Worm (Caenorhabditis elegans): Measurements from ENCODE around the gene ttr-37.

ce11 chrX:1338906-1339673 is 2.1 kb upstream of the ttr-37 start:
- no peak for TF ChIP-seq him-1 (tag; optimal IDR thresholded peaks at IDR 0.05)
- TF ChIP-seq dao-5 (tag; optimal IDR thresholded peaks at IDR 0.05): no peak
- TF ChIP-seq W03F9.2 (tag; optimal IDR thresholded peaks at IDR 0.05): no peak

All from whole organism, L4/young adult.